Worm (Caenorhabditis elegans): ENCODE results near the gene ins-6.

Gene ins-6

ce11 chrII:5959575-5960119 lies 40.6 kb upstream of the ins-6 start:
- TF ChIP-seq Y48G9A.11 (GFP tag; IDR thresholded peaks at IDR 0.05) (no peak), vab-7 (GFP tag; IDR thresholded peaks at IDR 0.05) (no peak), spr-3 (GFP tag; optimal IDR thresholded peaks at IDR 0.05) (no peak), nhr-11 (tag; optimal IDR thresholded peaks at IDR 0.05) (peak; percentile 44), nhr-102 (tag; optimal IDR thresholded peaks at IDR 0.05) (no peak)

DNA sequence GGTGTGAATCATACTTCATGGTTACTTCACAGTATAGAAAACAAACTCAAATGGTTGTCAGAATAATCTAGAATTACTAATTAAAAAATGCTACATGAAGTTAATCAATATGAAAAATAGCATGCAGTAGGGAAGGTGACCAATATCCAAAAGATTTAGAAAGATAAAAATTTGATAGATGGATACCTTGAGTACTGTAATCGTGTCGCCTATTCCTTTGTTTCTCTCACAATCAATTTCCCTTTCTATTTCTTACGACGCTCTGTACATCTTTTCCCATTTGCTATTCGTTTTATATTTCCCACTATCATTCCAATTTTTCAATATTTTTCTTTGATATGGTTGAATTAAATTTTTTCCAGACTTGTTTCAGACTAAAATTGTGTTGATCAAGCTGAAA lies 38.9 kb upstream of the ins-6 start, which contains the start of gene B0034.7:
B0034.7 (plus strand) TSS at position 301 of the 400 bp plus-strand sequence.
- TF ChIP-seq nhr-41 (GFP tag; IDR thresholded peaks at IDR 0.05): no peak
- TF ChIP-seq aly-2 (tag; optimal IDR thresholded peaks at IDR 0.05): no peak
- TF ChIP-seq ceh-62 (tag; optimal IDR thresholded peaks at IDR 0.05): no peak
- TF ChIP-seq aha-1 (tag): no peak
- no peak for TF ChIP-seq nhr-42 (GFP tag; IDR thresholded peaks at IDR 0.05)
- TF ChIP-seq nhr-111 (GFP tag; optimal IDR thresholded peaks at IDR 0.05): no peak
- TF ChIP-seq F44E2.7 (GFP tag; IDR thresholded peaks at IDR 0.05): no peak
- no peak for TF ChIP-seq daf-16 (GFP tag; optimal IDR thresholded peaks at IDR 0.05)
- TF ChIP-seq daf-16 (tag; optimal IDR thresholded peaks at IDR 0.05): no peak

DNA sequence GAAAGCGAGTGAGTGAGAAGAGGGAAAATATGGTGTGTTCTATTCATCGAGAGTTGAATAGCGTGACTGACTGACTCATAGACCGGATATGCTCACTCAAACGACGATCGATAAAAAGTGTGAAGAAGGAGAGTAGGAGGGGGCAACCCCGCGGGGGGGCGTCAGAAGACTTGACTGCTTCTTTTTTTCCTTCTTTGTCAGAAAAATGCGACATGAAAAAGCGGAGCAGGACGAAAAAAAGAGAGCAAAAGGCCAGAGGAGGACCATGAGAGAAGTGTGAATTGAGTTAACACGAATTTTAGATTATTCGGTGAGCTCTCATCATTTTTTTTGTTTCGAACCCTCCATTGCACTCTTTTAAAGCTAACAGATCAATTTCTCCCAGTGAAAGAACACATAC lies 37.9 kb upstream of the ins-6 start:
- TF ChIP-seq hlh-30 (tag; optimal IDR thresholded peaks at IDR 0.05; ENCODE audit: insufficient read depth) (peak; percentile 33), ceh-44 (GFP tag; IDR thresholded peaks at IDR 0.05) (no peak), hlh-11 (tag; optimal IDR thresholded peaks at IDR 0.05) (peak; percentile 5), mxl-3 (GFP tag; optimal IDR thresholded peaks at IDR 0.05) (no peak), attf-4 (tag; optimal IDR thresholded peaks at IDR 0.05) (no peak), spr-1 (tag; optimal IDR thresholded peaks at IDR 0.05) (no peak), zfp-2 (tag; optimal IDR thresholded peaks at IDR 0.05) (no peak), lsy-2 (tag; optimal IDR thresholded peaks at IDR 0.05) (peak in 1 of 2 experiments; percentile 14), fkh-10 (GFP tag; optimal IDR thresholded peaks at IDR 0.05) (peak; percentile 9), unc-62 (GFP tag; optimal IDR thresholded peaks at IDR 0.05 in 1 of 2) (peak in 1 of 2 experiments; percentile 94), unc-62 (tag; optimal IDR thresholded peaks at IDR 0.05) (no peak), rbr-2 (tag; optimal IDR thresholded peaks at IDR 0.05) (peak; percentile 9)

ce11 chrII:5964962-5965361 lies 35.3 kb upstream of the ins-6 start:
- TF ChIP-seq daf-16 (GFP tag; optimal IDR thresholded peaks at IDR 0.05) (no peak), daf-16 (tag; optimal IDR thresholded peaks at IDR 0.05) (no peak), aha-1 (tag) (peak; percentile 82), ceh-82 (tag; optimal IDR thresholded peaks at IDR 0.05) (no peak), mes-2 (tag; optimal IDR thresholded peaks at IDR 0.05; ENCODE audit: poor library complexity, severe bottlenecking) (no peak)

- TF ChIP-seq vab-7 (GFP tag; IDR thresholded peaks at IDR 0.05) (no peak), aly-2 (tag; optimal IDR thresholded peaks at IDR 0.05) (no peak), php-3 (GFP tag; IDR thresholded peaks at IDR 0.05) (no peak), fkh-10 (GFP tag; optimal IDR thresholded peaks at IDR 0.05) (peak; percentile 24), mxl-2 (GFP tag; conservative IDR thresholded peaks at IDR 0.05) (no peak), nhr-10 (tag; optimal IDR thresholded peaks at IDR 0.05) (no peak), daf-12 (tag; optimal IDR thresholded peaks at IDR 0.05) (no peak), mep-1 (tag; optimal IDR thresholded peaks at IDR 0.05) (peak; percentile 4), dmd-8 (GFP tag; IDR thresholded peaks at IDR 0.05) (no peak), rbr-2 (tag; optimal IDR thresholded peaks at IDR 0.05) (no peak), nhr-28 (tag; optimal IDR thresholded peaks at IDR 0.05) (no peak), nhr-42 (GFP tag; IDR thresholded peaks at IDR 0.05) (no peak), zip-11 (GFP tag; IDR thresholded peaks at IDR 0.05) (no peak), unc-39 (tag; optimal IDR thresholded peaks at IDR 0.05) (no peak), hlh-30 (tag; optimal IDR thresholded peaks at IDR 0.05; ENCODE audit: insufficient read depth) (peak; percentile 7), madf-9 (GFP tag; conservative IDR thresholded peaks at IDR 0.05) (no peak), daf-19 (GFP tag; conservative IDR thresholded peaks at IDR 0.05) (no peak), lin-15B (tag; optimal IDR thresholded peaks at IDR 0.05) (no peak), aha-1 (tag) (peak; percentile 9), lsy-2 (tag; optimal IDR thresholded peaks at IDR 0.05) (peak in 1 of 2 experiments; percentile 44), tra-1 (GFP tag; IDR thresholded peaks at IDR 0.05) (no peak), pqm-1 (tag; optimal IDR thresholded peaks at IDR 0.05) (no peak), hmg-1.1 (GFP tag; IDR thresholded peaks at IDR 0.05) (peak; percentile 31; the same call in 1 of the 2 replicates), mxl-3 (GFP tag; optimal IDR thresholded peaks at IDR 0.05) (no peak), unc-62 (GFP tag; optimal IDR thresholded peaks at IDR 0.05 in 1 of 2) (peak in 1 of 2 experiments; percentile 37), unc-62 (tag; optimal IDR thresholded peaks at IDR 0.05) (no peak), lin-38 (GFP tag; IDR thresholded peaks at IDR 0.05) (no peak)
Observed at ce11 chrII:5966637-5967036, 33.6 kb upstream of the ins-6 start.

Data from whole organism, L4 larva.